Fruit fly (Drosophila melanogaster) whole organism, embryonic: ENCODE data around the gene cni.
A peak's percentile ranks its signal among the peaks of the same experiment; 100 is the strongest.

Experiments used
- BEAF-32 ChIP-seq: fragments of 200-800 bp; sonication (Bioruptor generic); optimal IDR thresholded peaks from 3 replicates; lab custom pipeline; 2017; ENCODE audit warnings: missing biosample characterization, missing genetic modification characterization, mild to moderate bottlenecking, moderate library complexity, missing genetic modification reagents
- CG13894 ChIP-seq: fragments of 200-800 bp; sonication (Bioruptor generic); optimal IDR thresholded peaks from 3 replicates; lab custom pipeline; 2018; ENCODE audit warnings: missing biosample characterization, mild to moderate bottlenecking, missing genetic modification characterization, moderate library complexity
- CG14667 ChIP-seq: fragments of 200-800 bp; sonication (Bioruptor generic); IDR thresholded peaks from 2 replicates; pipeline ENCODE4 v1.3.6; 2022; ENCODE audit warnings: missing biosample characterization, missing genetic modification characterization
- CG14965 ChIP-seq: fragments of 200-800 bp; sonication (Bioruptor generic); optimal IDR thresholded peaks from 2 replicates; lab custom pipeline; 2016; ENCODE audit warnings: missing biosample characterization, missing genetic modification characterization, borderline replicate concordance
- CG16863 ChIP-seq: fragments of 200-800 bp; sonication (Bioruptor generic); optimal IDR thresholded peaks from 3 replicates; lab custom pipeline; 2016; ENCODE audit warnings: missing biosample characterization, missing genetic modification characterization
- CG17359 ChIP-seq: fragments of 200-800 bp; sonication (Bioruptor generic); optimal IDR thresholded peaks from 3 replicates; lab custom pipeline; 2018; ENCODE audit warnings: missing biosample characterization, mild to moderate bottlenecking, missing genetic modification characterization, moderate library complexity
- CG17802 ChIP-seq: fragments of 200-800 bp; sonication (Bioruptor generic); optimal IDR thresholded peaks from 2 replicates; lab custom pipeline; 2018; ENCODE audit warnings: missing biosample characterization, mild to moderate bottlenecking, missing genetic modification characterization, moderate library complexity
- CG18011 ChIP-seq: fragments of 200-800 bp; sonication (Bioruptor generic); optimal IDR thresholded peaks from 2 replicates; lab custom pipeline; 2017; ENCODE audit warnings: missing biosample characterization, missing genetic modification characterization, mild to moderate bottlenecking, moderate library complexity, missing genotype
- CG1832 ChIP-seq: fragments of 200-800 bp; sonication (Bioruptor generic); optimal IDR thresholded peaks from 2 replicates; lab custom pipeline; 2017; ENCODE audit warnings: missing biosample characterization, mild to moderate bottlenecking, missing genetic modification characterization, inconsistent platforms
- CG2712 ChIP-seq: fragments of 200-800 bp; optimal IDR thresholded peaks from 3 replicates; lab custom pipeline; 2019; ENCODE audit warnings: missing biosample characterization, mild to moderate bottlenecking, missing genetic modification characterization, moderate library complexity
- CG30403 ChIP-seq: fragments of 200-800 bp; sonication (Bioruptor generic); optimal IDR thresholded peaks from 3 replicates; lab custom pipeline; 2016; ENCODE audit warnings: missing biosample characterization, missing genetic modification characterization
- CG3281 ChIP-seq: fragments of 200-800 bp; sonication (Bioruptor generic); optimal IDR thresholded peaks from 3 replicates; lab custom pipeline; 2017; ENCODE audit warnings: missing biosample characterization, mild to moderate bottlenecking, missing genetic modification characterization
- CG34224 ChIP-seq: fragments of 200-800 bp; sonication (Bioruptor generic); IDR thresholded peaks from 3 replicates; pipeline ENCODE4 v1.3.6; 2022; ENCODE audit warnings: missing biosample characterization, missing genetic modification characterization; ENCODE audit not compliant: partially characterized antibody
- CG42726 ChIP-seq: fragments of 200-800 bp; sonication (Bioruptor generic); IDR thresholded peaks from 2 replicates; pipeline ENCODE4 v1.3.6; 2022; ENCODE audit warnings: missing biosample characterization, missing genetic modification characterization; ENCODE audit not compliant: partially characterized antibody
- CG6175 ChIP-seq: fragments of 200-800 bp; sonication (Bioruptor generic); IDR thresholded peaks from 3 replicates; pipeline ENCODE4 v1.3.6; 2022; ENCODE audit warnings: missing biosample characterization, missing genetic modification characterization
- CG7786 ChIP-seq: fragments of 200-800 bp; sonication (Bioruptor generic); optimal IDR thresholded peaks from 2 replicates; lab custom pipeline; 2016; ENCODE audit warnings: missing biosample characterization, missing genetic modification characterization
- CG8765 ChIP-seq: fragments of 200-800 bp; sonication (Bioruptor generic); IDR thresholded peaks from 2 replicates; pipeline ENCODE4 v1.3.6; 2022; ENCODE audit warnings: missing biosample characterization, missing genetic modification characterization
- CG9876 ChIP-seq: fragments of 200-800 bp; sonication (Bioruptor generic); optimal IDR thresholded peaks from 2 replicates; lab custom pipeline; 2016; ENCODE audit warnings: missing biosample characterization, missing genetic modification characterization
- CG9932 ChIP-seq: fragments of 200-800 bp; sonication (Bioruptor generic); IDR thresholded peaks from 2 replicates; pipeline ENCODE4 v1.3.6; 2022; ENCODE audit warnings: missing biosample characterization, missing genetic modification characterization
- CHES-1-like ChIP-seq: fragments of 200-800 bp; sonication (Bioruptor generic); optimal IDR thresholded peaks from 2 replicates; lab custom pipeline; 2016; ENCODE audit warnings: missing biosample characterization, missing genetic modification characterization
- Deaf1 ChIP-seq: fragments of 200-800 bp; optimal IDR thresholded peaks from 3 replicates; lab custom pipeline; 2019; ENCODE audit warnings: missing biosample characterization, mild to moderate bottlenecking, missing genetic modification characterization, moderate library complexity
- Hr39 ChIP-seq: fragments of >200 bp; optimal IDR thresholded peaks from 2 replicates; lab custom pipeline; 2017
- Hsf ChIP-seq: fragments of 200-800 bp; sonication (Bioruptor generic); optimal IDR thresholded peaks from 3 replicates; lab custom pipeline; 2016; ENCODE audit warnings: missing biosample characterization, missing genetic modification characterization
- Kr ChIP-seq: fragments of 200-800 bp; sonication (Bioruptor generic); optimal IDR thresholded peaks from 2 replicates; lab custom pipeline; 2017; ENCODE audit warnings: missing biosample characterization, mild to moderate bottlenecking, missing genetic modification characterization
- Mrtf ChIP-seq: fragments of 200-800 bp; sonication (Bioruptor generic); IDR thresholded peaks from 3 replicates; pipeline ENCODE4 v1.3.6; 2022; ENCODE audit warnings: missing biosample characterization, missing genetic modification characterization
- Neu2 ChIP-seq: fragments of 200-800 bp; sonication (Bioruptor generic); optimal IDR thresholded peaks from 3 replicates; lab custom pipeline; 2016; ENCODE audit warnings: missing biosample characterization, missing genetic modification characterization, borderline replicate concordance
- NfI ChIP-seq: fragments of 200-800 bp; sonication (Bioruptor generic); optimal IDR thresholded peaks from 3 replicates; lab custom pipeline; 2018; ENCODE audit warnings: missing biosample characterization, mild to moderate bottlenecking, missing genetic modification characterization, moderate library complexity
- Opbp ChIP-seq: fragments of 200-800 bp; sonication (Bioruptor generic); IDR thresholded peaks from 3 replicates; pipeline ENCODE4 v1.3.6; 2022; ENCODE audit warnings: missing biosample characterization, missing genetic modification characterization; ENCODE audit not compliant: partially characterized antibody
- Pdp1 ChIP-seq, 2 experiments: fragments of 200-800 bp; sonication (Bioruptor generic); optimal IDR thresholded peaks; 3 replicates each; lab custom pipeline; 2016; ENCODE audit warnings: missing biosample characterization in 2 of 2, missing genetic modification characterization in 2 of 2, mild to moderate bottlenecking in 1 of 2, moderate library complexity in 1 of 2
- Sox102F ChIP-seq: fragments of 200-800 bp; sonication (Bioruptor generic); optimal IDR thresholded peaks from 2 replicates; lab custom pipeline; 2018; ENCODE audit warnings: missing biosample characterization, mild to moderate bottlenecking, missing genetic modification characterization, moderate library complexity
- YL-1 ChIP-seq: fragments of 200-800 bp; sonication (Bioruptor generic); optimal IDR thresholded peaks from 3 replicates; lab custom pipeline; 2017; ENCODE audit warnings: missing biosample characterization, mild to moderate bottlenecking, missing genetic modification characterization
- ase ChIP-seq: fragments of 200-800 bp; sonication (Bioruptor generic); IDR thresholded peaks from 3 replicates; pipeline ENCODE4 v1.3.6; 2022; ENCODE audit warnings: missing biosample characterization, missing genetic modification characterization
- br ChIP-seq: fragments of >200 bp; optimal IDR thresholded peaks from 2 replicates; lab custom pipeline; 2017
- dati ChIP-seq: fragments of 200-800 bp; sonication (Bioruptor generic); IDR thresholded peaks from 2 replicates; pipeline ENCODE4 v1.3.6; 2022; ENCODE audit warnings: missing biosample characterization, missing genetic modification characterization
- disco-r ChIP-seq: fragments of 200-800 bp; sonication (Bioruptor generic); optimal IDR thresholded peaks from 2 replicates; lab custom pipeline; 2016; ENCODE audit warnings: missing biosample characterization, missing genetic modification characterization
- ems ChIP-seq: fragments of 200-800 bp; sonication (Bioruptor generic); optimal IDR thresholded peaks from 3 replicates; lab custom pipeline; 2016; ENCODE audit warnings: missing biosample characterization, missing genetic modification characterization
- hkb ChIP-seq, 2 experiments: fragments of 200-800 bp in 1 of 2; fragments of >200 bp in 1 of 2; sonication (Bioruptor generic) in 1 of 2; IDR thresholded peaks in 1 of 2; optimal IDR thresholded peaks in 1 of 2; 2 replicates each; pipeline versions ENCODE4 v1.3.6 to Lab custom; 2017 to 2022; ENCODE audit warnings: missing biosample characterization in 1 of 2, missing genetic modification characterization in 1 of 2
- kah ChIP-seq: fragments of 200-800 bp; sonication (Bioruptor generic); optimal IDR thresholded peaks from 2 replicates; lab custom pipeline; 2018; ENCODE audit warnings: missing biosample characterization, mild to moderate bottlenecking, missing genetic modification characterization
- klu ChIP-seq: fragments of 200-800 bp; sonication (Bioruptor generic); IDR thresholded peaks from 2 replicates; pipeline ENCODE4 v1.3.6; 2022; ENCODE audit warnings: missing biosample characterization, missing genetic modification characterization
- lbe ChIP-seq: fragments of 200-800 bp; sonication (Bioruptor generic); optimal IDR thresholded peaks from 2 replicates; lab custom pipeline; 2016; ENCODE audit warnings: missing biosample characterization, mild to moderate bottlenecking, missing genetic modification characterization
- lilli ChIP-seq: fragments of 200-800 bp; sonication (Bioruptor generic); optimal IDR thresholded peaks from 3 replicates; lab custom pipeline; 2016; ENCODE audit warnings: missing biosample characterization, missing genetic modification characterization
- lola ChIP-seq, 3 experiments: fragments of >200 bp in 2 of 3; fragments of 200-800 bp in 1 of 3; sonication (Bioruptor generic) in 1 of 3; optimal IDR thresholded peaks; 2 replicates each; lab custom pipeline; 2017 to 2019; ENCODE audit warnings: missing biosample characterization in 3 of 3, missing genetic modification characterization in 3 of 3, mild to moderate bottlenecking in 1 of 3, moderate library complexity in 1 of 3
- odd ChIP-seq: fragments of 200-800 bp; sonication (Bioruptor generic); optimal IDR thresholded peaks from 2 replicates; lab custom pipeline; 2017; ENCODE audit warnings: missing biosample characterization, mild to moderate bottlenecking, missing genetic modification characterization
- pita ChIP-seq: fragments of 200-800 bp; sonication (Bioruptor generic); optimal IDR thresholded peaks from 2 replicates; lab custom pipeline; 2017; ENCODE audit warnings: missing biosample characterization, mild to moderate bottlenecking, missing genetic modification characterization
- prd ChIP-seq, 3 experiments: fragments of >200 bp in 2 of 3; fragments of 200-800 bp in 1 of 3; sonication (Bioruptor generic) in 1 of 3; optimal IDR thresholded peaks in 2 of 3; IDR thresholded peaks in 1 of 3; 2 replicates in 2 of 3; 3 replicates in 1 of 3; pipeline versions ENCODE4 v1.3.6 to Lab custom; 2017 to 2022; ENCODE audit warnings: missing biosample characterization in 1 of 3, missing genetic modification characterization in 1 of 3
- run ChIP-seq: fragments of 200-800 bp; sonication (Bioruptor generic); optimal IDR thresholded peaks from 3 replicates; lab custom pipeline; 2018; ENCODE audit warnings: missing biosample characterization, mild to moderate bottlenecking, missing genetic modification characterization
- shn ChIP-seq: fragments of 200-800 bp; sonication (Bioruptor generic); optimal IDR thresholded peaks from 3 replicates; lab custom pipeline; 2016; ENCODE audit warnings: missing biosample characterization, missing genetic modification characterization
- vnd ChIP-seq: fragments of 200-800 bp; sonication (Bioruptor generic); IDR thresholded peaks from 3 replicates; pipeline ENCODE4 v1.3.6; 2022; ENCODE audit warnings: missing biosample characterization, missing genetic modification characterization; ENCODE audit not compliant: partially characterized antibody

The cni gene

DNA sequence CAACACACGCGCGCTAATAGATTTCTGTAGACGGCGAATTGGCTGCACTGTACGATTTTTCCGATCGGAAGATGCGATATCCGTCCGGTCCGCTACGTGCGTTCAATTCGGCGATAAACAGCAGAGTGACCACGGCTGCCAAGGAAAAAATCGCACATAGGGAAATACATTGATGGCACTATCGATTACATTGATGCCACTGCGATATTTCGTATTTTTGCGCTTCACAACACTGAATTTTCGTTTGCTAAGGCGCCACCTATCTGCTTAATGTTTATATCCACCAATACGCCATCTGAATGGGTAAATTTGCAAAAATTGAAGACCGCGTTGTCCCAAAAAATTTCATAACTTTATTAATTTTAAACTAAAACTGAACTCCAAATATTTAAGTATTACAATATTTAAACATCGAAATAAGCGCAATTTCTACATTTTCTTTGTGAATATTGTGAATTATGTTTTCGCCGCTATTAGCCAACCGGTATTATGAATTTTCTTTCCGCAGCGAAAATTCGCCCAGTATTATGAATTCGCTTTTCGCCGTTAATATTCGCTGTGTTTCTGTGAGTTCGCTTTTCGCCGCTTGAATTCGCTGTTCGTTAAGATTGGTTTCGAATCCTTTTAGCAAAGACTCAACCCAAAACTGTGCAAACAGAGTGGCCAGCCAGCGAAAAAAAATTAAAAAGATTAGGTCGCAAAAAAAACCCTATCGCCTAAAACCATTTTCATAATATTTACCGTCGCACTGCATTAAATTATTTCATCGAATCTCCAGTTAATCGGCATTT lies 22.7 kb downstream of the cni start, which contains the start of the genes crp and pkaap (continued):
- TF ChIP-seq pita (GFP tag; lab: Kevin White, UChicago) (peak; percentile 98), Deaf1 (peak; percentile 47), vnd (GFP tag; lab: Robert Waterston, UW) (no peak), disco-r (GFP tag; lab: Kevin White, UChicago) (peak; percentile 60), ase (GFP tag; lab: Robert Waterston, UW) (no peak), CG42726 (GFP tag; lab: Robert Waterston, UW) (no peak), CG13894 (tag; lab: Kevin White, UChicago) (peak; percentile 89), Sox102F (GFP tag; lab: Kevin White, UChicago) (no peak), odd (GFP tag; lab: Kevin White, UChicago) (peak; percentile 19), Opbp (GFP tag; lab: Robert Waterston, UW) (no peak), CHES-1-like (GFP tag; lab: Kevin White, UChicago) (peak; percentile 91), CG8765 (no peak), klu (GFP tag; lab: Robert Waterston, UW) (no peak), CG18011 (GFP tag; lab: Kevin White, UChicago) (peak; percentile 46), CG9876 (GFP tag; lab: Kevin White, UChicago) (peak; percentile 84), CG1832 (no peak), CG30403 (GFP tag; lab: Kevin White, UChicago) (peak; percentile 88), lbe (GFP tag; lab: Kevin White, UChicago) (peak; percentile 90), Mrtf (GFP tag; lab: Robert Waterston, UW) (no peak), CG16863 (peak; percentile 82), hkb (optimal IDR thresholded peaks at IDR 0.05; lab: Kevin White, UChicago) (peak; percentile 60), hkb (GFP tag; IDR thresholded peaks at IDR 0.05; lab: Robert Waterston, UW) (no peak), BEAF-32 (peak; percentile 97), Pdp1 (GFP tag; optimal IDR thresholded peaks at IDR 0.05; lab: Kevin White, UChicago) (peak; percentile 88 to 90), CG14965 (GFP tag; lab: Kevin White, UChicago) (peak; percentile 22), prd (optimal IDR thresholded peaks at IDR 0.05; lab: Kevin White, UChicago) (no peak), prd (GFP tag; IDR thresholded peaks at IDR 0.05; lab: Robert Waterston, UW) (no peak), Hsf (GFP tag; lab: Kevin White, UChicago) (peak; percentile 91), Neu2 (GFP tag; lab: Kevin White, UChicago) (peak; percentile 15), CG7786 (peak; percentile 76), Kr (GFP tag; lab: Kevin White, UChicago) (no peak), CG17359 (peak; percentile 73), ems (GFP tag; lab: Kevin White, UChicago) (peak; percentile 68), br (lab: Kevin White, UChicago) (no peak), YL-1 (GFP tag; lab: Kevin White, UChicago) (peak; percentile 75), CG9932 (GFP tag; lab: Robert Waterston, UW) (no peak), NfI (GFP tag; lab: Kevin White, UChicago) (peak; percentile 83), kah (GFP tag; lab: Kevin White, UChicago) (no peak), CG17802 (tag; lab: Kevin White, UChicago) (peak; percentile 48), CG6175 (GFP tag; lab: Robert Waterston, UW) (no peak), shn (GFP tag; lab: Kevin White, UChicago) (peak; percentile 88), dati (GFP tag; lab: Robert Waterston, UW) (no peak), lilli (peak; percentile 93), CG2712 (tag; lab: Kevin White, UChicago) (peak; percentile 77), CG34224 (no peak), run (tag; lab: Kevin White, UChicago) (peak; percentile 25), Hr39 (no peak), lola (GFP tag; optimal IDR thresholded peaks at IDR 0.05; lab: Kevin White, UChicago) (peak in 1 of 3 experiments; percentile 14), CG14667 (GFP tag; lab: Robert Waterston, UW) (no peak), CG3281 (GFP tag; lab: Kevin White, UChicago) (peak; percentile 57)
